Worm (Caenorhabditis elegans): Measurements from ENCODE around the gene Y47D7A.11.

The Y47D7A.11 gene

ce11 chrV:4387402-4387801, 40.7 kb downstream of the Y47D7A.11 start, which contains the start of gene F13A2.9:
Gene F13A2.9 (minus strand): TSS chrV:4387502.
- TF ChIP-seq F33H1.4 (GFP tag; IDR thresholded peaks at IDR 0.05) (no peak), let-526 (GFP tag; IDR thresholded peaks at IDR 0.05) (no peak), lin-26 (GFP tag; IDR thresholded peaks at IDR 0.05) (no peak), unc-130 (GFP tag; optimal IDR thresholded peaks at IDR 0.05) (no peak), rpc-1 (optimal IDR thresholded peaks at IDR 0.05) (no peak), rpc-1 (tag; optimal IDR thresholded peaks at IDR 0.05) (no peak), tbx-9 (tag; optimal IDR thresholded peaks at IDR 0.05; ENCODE audit: borderline replicate concordance) (no peak), ztf-26 (tag; optimal IDR thresholded peaks at IDR 0.05) (no peak), egl-44 (GFP tag; IDR thresholded peaks at IDR 0.05) (no peak), K11D2.4 (GFP tag; IDR thresholded peaks at IDR 0.05) (no peak), Y56A3A.18 (GFP tag; IDR thresholded peaks at IDR 0.05) (no peak)

DNA sequence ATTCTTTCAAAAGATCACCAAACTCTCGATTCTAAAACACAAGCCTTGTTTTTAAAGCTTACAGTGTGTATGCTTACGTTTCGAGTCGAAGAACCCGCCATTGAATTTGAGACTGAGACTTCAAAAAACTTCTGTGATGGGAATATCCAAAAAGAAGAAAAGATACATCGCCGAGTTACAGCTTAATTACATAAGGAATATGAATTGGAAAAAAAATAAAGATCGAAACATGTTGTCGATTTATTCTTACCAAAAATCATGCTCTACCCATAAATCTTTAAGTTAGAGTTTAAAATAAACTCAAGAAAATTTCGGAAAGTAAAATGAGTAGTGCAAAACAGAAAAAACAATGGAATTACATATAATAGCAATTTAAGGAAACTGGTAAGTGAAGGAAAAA, 41.9 kb downstream of the Y47D7A.11 start, which contains the start of gene F13A2.10:
F13A2.10 (minus strand) TSS at position 101 of the 400 bp plus-strand sequence.
- TF ChIP-seq Y56A3A.18 (GFP tag; IDR thresholded peaks at IDR 0.05) (no peak), nhr-80 (tag; optimal IDR thresholded peaks at IDR 0.05) (no peak), akir-1 (GFP tag; optimal IDR thresholded peaks at IDR 0.05) (no peak), atf-7 (tag; optimal IDR thresholded peaks at IDR 0.05) (no peak), attf-5 (GFP tag; optimal IDR thresholded peaks at IDR 0.05) (no peak)

- TF ChIP-seq hlh-26 (GFP tag; conservative IDR thresholded peaks at IDR 0.05) (no peak), dpff-1 (tag; optimal IDR thresholded peaks at IDR 0.05) (no peak), nfya-2 (GFP tag; IDR thresholded peaks at IDR 0.05) (no peak), D2030.7 (GFP tag; IDR thresholded peaks at IDR 0.05) (no peak), aptf-3 (GFP tag; IDR thresholded peaks at IDR 0.05) (no peak), attf-6 (GFP tag; IDR thresholded peaks at IDR 0.05) (no peak), B0035.1 (tag; optimal IDR thresholded peaks at IDR 0.05) (no peak)
Measured at ce11 chrV:4384482-4384881, 43.6 kb downstream of the Y47D7A.11 start, which contains the start of gene F13A2.2. Gene F13A2.2 (minus strand): TSS chrV:4384582.

- TF ChIP-seq F49E8.2 (tag; optimal IDR thresholded peaks at IDR 0.05; ENCODE audit: insufficient read depth) = no peak
- no peak for TF ChIP-seq ceh-58 (GFP tag; IDR thresholded peaks at IDR 0.05)
- no peak for TF ChIP-seq Y95B8A.8 (GFP tag; IDR thresholded peaks at IDR 0.05)
- TF ChIP-seq tlf-1 (GFP tag; optimal IDR thresholded peaks at IDR 0.05) = no peak
- no peak for TF ChIP-seq snpc-4 (GFP tag; optimal IDR thresholded peaks at IDR 0.05)
- no peak for TF ChIP-seq snpc-4 (tag; optimal IDR thresholded peaks at IDR 0.05)
- no peak for TF ChIP-seq pbrm-1 (GFP tag; IDR thresholded peaks at IDR 0.05)
- TF ChIP-seq snpc-1.1 (tag; optimal IDR thresholded peaks at IDR 0.05; ENCODE audit: insufficient read depth) = no peak
- TF ChIP-seq ztf-3 (GFP tag; optimal IDR thresholded peaks at IDR 0.05) = no peak
- TF ChIP-seq nhr-27 (tag; optimal IDR thresholded peaks at IDR 0.05) = no peak
- no peak for TF ChIP-seq Y53G8AR.9 (GFP tag; conservative IDR thresholded peaks at IDR 0.05)
- TF ChIP-seq dpl-1 (GFP tag; optimal IDR thresholded peaks at IDR 0.05) = no peak
Measured at ce11 chrV:4382298-4382697, 45.8 kb downstream of the Y47D7A.11 start, which contains the start of gene F13A2.1. Gene F13A2.1 (minus strand): TSS chrV:4382398.

Measured in whole organism, young adult.